Worm (Caenorhabditis elegans) whole organism, L2 larva: ENCODE data around the gene par-5.

ENCODE experiments used
- ZK546.5 ChIP-seq: sonication (generic microtip); optimal IDR thresholded peaks from 2 replicates; lab custom pipeline; 2017; ENCODE audit warnings: missing biosample characterization, missing genetic modification characterization
- blmp-1 ChIP-seq: sonication (generic microtip); optimal IDR thresholded peaks from 2 replicates; lab custom pipeline; 2017; ENCODE audit warnings: missing genetic modification characterization, mild to moderate bottlenecking, missing compliant biosample characterization, antibody characterized with exemption, moderate library complexity; ENCODE audit not compliant: insufficient read depth
- crh-2 ChIP-seq: sonication (generic microtip); optimal IDR thresholded peaks from 2 replicates; lab custom pipeline; 2017; ENCODE audit warnings: missing biosample characterization, missing genetic modification characterization
- elt-3 ChIP-seq: sonication (generic microtip); optimal IDR thresholded peaks from 2 replicates; lab custom pipeline; 2017; ENCODE audit warnings: missing biosample characterization, missing genetic modification characterization
- fos-1 ChIP-seq: fragments of 150-350 bp; optimal IDR thresholded peaks from 2 replicates; lab custom pipeline; 2014; ENCODE audit warnings: missing biosample characterization, missing genetic modification characterization
- mdl-1 ChIP-seq, 2 experiments: fragments of 150-350 bp in 1 of 2; sonication (generic microtip) in 1 of 2; optimal IDR thresholded peaks; 2 replicates each; lab custom pipeline; 2017; ENCODE audit warnings: missing biosample characterization in 2 of 2, missing genetic modification characterization in 2 of 2
- nhr-237 ChIP-seq: fragments of 150-350 bp; optimal IDR thresholded peaks from 2 replicates; lab custom pipeline; 2014; ENCODE audit warnings: missing biosample characterization, missing genetic modification characterization
- nhr-77 ChIP-seq: fragments of 150-350 bp; optimal IDR thresholded peaks from 2 replicates; lab custom pipeline; 2014; ENCODE audit warnings: missing biosample characterization, missing genetic modification characterization
- unc-62 ChIP-seq: fragments of 150-350 bp; optimal IDR thresholded peaks from 2 replicates; lab custom pipeline; 2014; ENCODE audit warnings: missing biosample characterization, missing genetic modification reagents, missing genetic modification characterization

ce11 chrIV:11812017-11812416 lies 9.7 kb downstream of the par-5 start:
- TF ChIP-seq elt-3 (no peak), nhr-237 (no peak), mdl-1 (tag; optimal IDR thresholded peaks at IDR 0.05; lab: Kevin White, UChicago) (no peak), nhr-77 (tag; lab: Kevin White, UChicago) (no peak), blmp-1 (tag; lab: Kevin White, UChicago) (no peak), fos-1 (tag; lab: Kevin White, UChicago) (no peak), unc-62 (GFP tag; lab: Kevin White, UChicago) (no peak), ZK546.5 (tag; lab: Kevin White, UChicago) (no peak), crh-2 (tag; lab: Kevin White, UChicago) (no peak)
